Fruit fly (Drosophila melanogaster) whole organism, embryonic: ENCODE data around the gene CG17786.

Source experiments
- Antp ChIP-seq: fragments of 200-800 bp; sonication (Bioruptor generic); optimal IDR thresholded peaks from 3 replicates; lab custom pipeline; 2016; ENCODE audit warnings: missing biosample characterization, missing genetic modification characterization
- BEAF-32 ChIP-seq: fragments of 200-800 bp; sonication (Bioruptor generic); optimal IDR thresholded peaks from 3 replicates; lab custom pipeline; 2017; ENCODE audit warnings: missing biosample characterization, missing genetic modification characterization, mild to moderate bottlenecking, moderate library complexity, missing genetic modification reagents
- Bgb ChIP-seq: fragments of 200-800 bp; sonication (Bioruptor generic); IDR thresholded peaks from 2 replicates; pipeline ENCODE4 v1.3.6; 2022; ENCODE audit warnings: missing biosample characterization, missing genetic modification characterization; ENCODE audit not compliant: partially characterized antibody
- CG10543 ChIP-seq: fragments of 200-800 bp; sonication (Bioruptor generic); optimal IDR thresholded peaks from 3 replicates; lab custom pipeline; 2017; ENCODE audit warnings: missing biosample characterization, mild to moderate bottlenecking, missing genetic modification characterization, moderate library complexity
- CG11398 ChIP-seq: fragments of 200-800 bp; sonication (Bioruptor generic); optimal IDR thresholded peaks from 2 replicates; lab custom pipeline; 2016; ENCODE audit warnings: missing biosample characterization, missing genetic modification characterization
- CG11560 ChIP-seq: fragments of 200-800 bp; sonication (Bioruptor generic); IDR thresholded peaks from 3 replicates; pipeline ENCODE4 v1.3.6; 2022; ENCODE audit warnings: missing biosample characterization, missing genetic modification characterization
- CG11723 ChIP-seq: fragments of 200-800 bp; sonication (Bioruptor generic); optimal IDR thresholded peaks from 2 replicates; lab custom pipeline; 2017; ENCODE audit warnings: missing biosample characterization, mild to moderate bottlenecking, missing genetic modification characterization
- CG12071 ChIP-seq: fragments of 200-800 bp; sonication (Bioruptor generic); optimal IDR thresholded peaks from 3 replicates; lab custom pipeline; 2018; ENCODE audit warnings: missing biosample characterization, mild to moderate bottlenecking, missing genetic modification characterization
- CG12236 ChIP-seq: fragments of 200-800 bp; sonication (Bioruptor generic); optimal IDR thresholded peaks from 2 replicates; lab custom pipeline; 2016; ENCODE audit warnings: missing biosample characterization, missing genetic modification characterization
- CG14050 ChIP-seq: fragments of 200-800 bp; sonication (Bioruptor generic); IDR thresholded peaks from 3 replicates; pipeline ENCODE4 v1.3.6; 2022; ENCODE audit warnings: missing biosample characterization, missing genetic modification characterization
- CG2875 ChIP-seq: fragments of 200-800 bp; sonication (Bioruptor generic); optimal IDR thresholded peaks from 2 replicates; lab custom pipeline; 2017; ENCODE audit warnings: missing biosample characterization, mild to moderate bottlenecking, missing genetic modification characterization, missing genetic modification reagents
- CG32767 ChIP-seq: fragments of 200-800 bp; sonication (Bioruptor generic); IDR thresholded peaks from 2 replicates; pipeline ENCODE4 v1.3.6; 2022; ENCODE audit warnings: missing biosample characterization, missing genetic modification characterization
- CG33557 ChIP-seq: fragments of 200-800 bp; sonication (Bioruptor generic); optimal IDR thresholded peaks from 2 replicates; lab custom pipeline; 2019; ENCODE audit warnings: missing biosample characterization, mild to moderate bottlenecking, missing genetic modification characterization, moderate library complexity
- CG4360 ChIP-seq: fragments of 200-800 bp; sonication (Bioruptor generic); IDR thresholded peaks from 2 replicates; pipeline ENCODE4 v1.3.6; 2022; ENCODE audit warnings: missing biosample characterization, missing genetic modification characterization
- CG4617 ChIP-seq: fragments of 200-800 bp; sonication (Bioruptor generic); optimal IDR thresholded peaks from 3 replicates; lab custom pipeline; 2016; ENCODE audit warnings: missing biosample characterization, missing genetic modification characterization, borderline replicate concordance
- CG6689 ChIP-seq: fragments of 200-800 bp; sonication (Bioruptor generic); IDR thresholded peaks from 2 replicates; pipeline ENCODE4 v1.3.6; 2022; ENCODE audit warnings: missing biosample characterization, missing genetic modification characterization
- CG7839 ChIP-seq: fragments of 200-800 bp; sonication (Bioruptor generic); optimal IDR thresholded peaks from 3 replicates; lab custom pipeline; 2018; ENCODE audit warnings: missing biosample characterization, mild to moderate bottlenecking, missing genetic modification characterization, moderate library complexity
- CG7963 ChIP-seq: fragments of 200-800 bp; sonication (Bioruptor generic); IDR thresholded peaks from 3 replicates; pipeline ENCODE4 v1.3.6; 2022; ENCODE audit warnings: missing biosample characterization, missing genetic modification characterization; ENCODE audit not compliant: partially characterized antibody
- CG7987 ChIP-seq: fragments of 200-800 bp; sonication (Bioruptor generic); optimal IDR thresholded peaks from 2 replicates; lab custom pipeline; 2018; ENCODE audit warnings: missing biosample characterization, mild to moderate bottlenecking, missing genetic modification characterization, moderate library complexity
- CTCF ChIP-seq: fragments of 200-800 bp; sonication (Bioruptor generic); optimal IDR thresholded peaks from 2 replicates; lab custom pipeline; 2017; ENCODE audit warnings: missing biosample characterization, mild to moderate bottlenecking, missing genetic modification characterization, moderate library complexity
- Camta ChIP-seq: fragments of 200-800 bp; sonication (Bioruptor generic); optimal IDR thresholded peaks from 2 replicates; lab custom pipeline; 2016; ENCODE audit warnings: missing biosample characterization, missing genetic modification characterization
- CrebB ChIP-seq: fragments of 200-800 bp; sonication (Bioruptor generic); optimal IDR thresholded peaks from 3 replicates; lab custom pipeline; 2018; ENCODE audit warnings: missing biosample characterization, mild to moderate bottlenecking, missing genetic modification characterization
- D ChIP-seq, 2 experiments: fragments of 200-800 bp in 1 of 2; fragments of >200 bp in 1 of 2; sonication (Bioruptor generic) in 1 of 2; optimal IDR thresholded peaks; 2 replicates in 1 of 2; 3 replicates in 1 of 2; lab custom pipeline; 2017; ENCODE audit warnings: mild to moderate bottlenecking in 1 of 2, missing biosample characterization in 1 of 2, missing genetic modification characterization in 1 of 2, missing genetic modification reagents in 1 of 2
- E2f1 ChIP-seq: fragments of 200-800 bp; sonication (Bioruptor generic); IDR thresholded peaks from 2 replicates; pipeline ENCODE4 v1.3.6; 2022; ENCODE audit warnings: missing biosample characterization, missing genetic modification characterization
- Hr39 ChIP-seq: fragments of >200 bp; optimal IDR thresholded peaks from 2 replicates; lab custom pipeline; 2017
- Hr78 ChIP-seq, 2 experiments: fragments of 200-800 bp in 1 of 2; fragments of >200 bp in 1 of 2; sonication (Bioruptor generic) in 1 of 2; optimal IDR thresholded peaks; 2 replicates each; lab custom pipeline; 2017 to 2019; ENCODE audit warnings: missing biosample characterization in 2 of 2, missing genetic modification characterization in 2 of 2, mild to moderate bottlenecking in 1 of 2, moderate library complexity in 1 of 2
- Lim3 ChIP-seq: fragments of 200-800 bp; sonication (Bioruptor generic); IDR thresholded peaks from 2 replicates; pipeline ENCODE4 v1.3.6; 2022; ENCODE audit warnings: missing biosample characterization, missing genetic modification characterization
- Lpt ChIP-seq: fragments of >200 bp; optimal IDR thresholded peaks from 2 replicates; lab custom pipeline; 2018; ENCODE audit warnings: missing biosample characterization, missing genetic modification characterization
- Nf-YB ChIP-seq: fragments of 200-800 bp; sonication (Bioruptor generic); optimal IDR thresholded peaks from 3 replicates; lab custom pipeline; 2019; ENCODE audit warnings: missing biosample characterization, mild to moderate bottlenecking, missing genetic modification characterization, moderate library complexity
- PHDP ChIP-seq: fragments of 200-800 bp; sonication (Bioruptor generic); optimal IDR thresholded peaks from 3 replicates; lab custom pipeline; 2018; ENCODE audit warnings: missing biosample characterization, mild to moderate bottlenecking, missing genetic modification characterization, moderate library complexity
- Ptx1 ChIP-seq: fragments of 200-800 bp; sonication (Bioruptor generic); IDR thresholded peaks from 2 replicates; pipeline ENCODE4 v1.3.6; 2022; ENCODE audit warnings: missing biosample characterization, missing genetic modification characterization
- bbx ChIP-seq: fragments of 200-800 bp; sonication (Bioruptor generic); IDR thresholded peaks from 2 replicates; pipeline ENCODE4 v1.3.6; 2022; ENCODE audit warnings: missing biosample characterization, missing genetic modification characterization; ENCODE audit not compliant: partially characterized antibody
- chn ChIP-seq: fragments of 200-800 bp; sonication (Bioruptor generic); optimal IDR thresholded peaks from 2 replicates; lab custom pipeline; 2016; ENCODE audit warnings: missing biosample characterization, missing genetic modification characterization
- disco-r ChIP-seq: fragments of 200-800 bp; sonication (Bioruptor generic); optimal IDR thresholded peaks from 2 replicates; lab custom pipeline; 2016; ENCODE audit warnings: missing biosample characterization, missing genetic modification characterization
- dpn ChIP-seq, 2 experiments: fragments of 200-800 bp; sonication (Bioruptor generic); optimal IDR thresholded peaks; 3 replicates each; lab custom pipeline; 2016; ENCODE audit warnings: missing biosample characterization in 2 of 2, missing genetic modification characterization in 2 of 2
- fd96Cb ChIP-seq: fragments of 200-800 bp; sonication (Bioruptor generic); optimal IDR thresholded peaks from 2 replicates; lab custom pipeline; 2018; ENCODE audit warnings: missing biosample characterization, mild to moderate bottlenecking, missing genetic modification characterization, moderate library complexity
- gce ChIP-seq: fragments of 200-800 bp; sonication (Bioruptor generic); IDR thresholded peaks from 3 replicates; pipeline ENCODE4 v1.3.6; 2022; ENCODE audit warnings: missing biosample characterization, missing genetic modification characterization
- gt ChIP-seq: fragments of 200-800 bp; sonication (Bioruptor generic); IDR thresholded peaks from 2 replicates; pipeline ENCODE4 v1.3.6; 2022; ENCODE audit warnings: missing biosample characterization, missing genetic modification characterization
- h ChIP-seq: fragments of >200 bp; optimal IDR thresholded peaks from 2 replicates; lab custom pipeline; 2017
- hbn ChIP-seq: fragments of 200-800 bp; sonication (Bioruptor generic); IDR thresholded peaks from 2 replicates; pipeline ENCODE4 v1.3.6; 2022; ENCODE audit warnings: missing biosample characterization, missing genetic modification characterization; ENCODE audit not compliant: partially characterized antibody
- hkb ChIP-seq, 2 experiments: fragments of 200-800 bp in 1 of 2; fragments of >200 bp in 1 of 2; sonication (Bioruptor generic) in 1 of 2; IDR thresholded peaks in 1 of 2; optimal IDR thresholded peaks in 1 of 2; 2 replicates each; pipeline versions ENCODE4 v1.3.6 to Lab custom; 2017 to 2022; ENCODE audit warnings: missing biosample characterization in 1 of 2, missing genetic modification characterization in 1 of 2
- ind ChIP-seq: fragments of 200-800 bp; sonication (Bioruptor generic); optimal IDR thresholded peaks from 3 replicates; lab custom pipeline; 2016; ENCODE audit warnings: missing biosample characterization, missing genetic modification characterization
- nerfin-1 ChIP-seq: fragments of 200-800 bp; sonication (Bioruptor generic); optimal IDR thresholded peaks from 3 replicates; lab custom pipeline; 2019; ENCODE audit warnings: missing biosample characterization, mild to moderate bottlenecking, missing genetic modification characterization, moderate library complexity
- nom ChIP-seq: fragments of 200-800 bp; sonication (Bioruptor generic); optimal IDR thresholded peaks from 2 replicates; lab custom pipeline; 2017; ENCODE audit warnings: missing biosample characterization, missing genetic modification characterization, mild to moderate bottlenecking, moderate library complexity, missing genetic modification reagents
- otp ChIP-seq: fragments of 200-800 bp; sonication (Bioruptor generic); IDR thresholded peaks from 3 replicates; pipeline ENCODE4, ENCODE4 v1.3.6; 2022; ENCODE audit warnings: missing biosample characterization, missing genetic modification characterization
- pzg ChIP-seq: fragments of 200-800 bp; sonication (Bioruptor generic); optimal IDR thresholded peaks from 3 replicates; lab custom pipeline; 2018; ENCODE audit warnings: missing biosample characterization, mild to moderate bottlenecking, missing genetic modification characterization, moderate library complexity
- sd ChIP-seq: fragments of 200-800 bp; sonication (Bioruptor generic); optimal IDR thresholded peaks from 3 replicates; lab custom pipeline; 2018; ENCODE audit warnings: missing biosample characterization, mild to moderate bottlenecking, missing genetic modification characterization, moderate library complexity
- so ChIP-seq: fragments of 200-800 bp; sonication (Bioruptor generic); IDR thresholded peaks from 3 replicates; pipeline ENCODE4 v1.3.6; 2022; ENCODE audit warnings: missing biosample characterization, missing genetic modification characterization
- tin ChIP-seq: fragments of 200-800 bp; sonication (Bioruptor generic); optimal IDR thresholded peaks from 3 replicates; lab custom pipeline; 2016; ENCODE audit warnings: missing biosample characterization, missing genetic modification characterization
- zfh2 ChIP-seq: fragments of 200-800 bp; sonication (Bioruptor generic); optimal IDR thresholded peaks from 2 replicates; lab custom pipeline; 2016; ENCODE audit warnings: missing biosample characterization, missing genetic modification characterization

CG17786 gene

DNA sequence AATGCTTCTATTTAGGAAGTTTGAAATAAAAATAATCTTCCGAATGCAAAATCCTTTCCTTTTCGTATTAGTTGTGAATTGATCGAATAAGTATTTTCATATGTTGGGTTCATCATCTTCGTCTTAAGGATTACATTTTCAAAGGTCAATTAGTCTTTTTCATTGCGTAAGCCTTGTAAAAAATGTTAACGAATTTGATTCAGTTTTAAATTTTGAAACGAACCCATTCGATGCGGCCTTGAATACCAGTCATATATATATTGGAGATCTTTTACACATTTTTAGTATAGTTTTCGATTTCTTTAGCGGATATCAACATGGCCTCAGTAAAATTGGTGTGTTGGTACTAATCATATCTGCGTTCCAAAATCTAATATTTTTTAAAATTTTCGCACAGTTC, 10.2 kb upstream of the CG17786 start, which contains the start of gene Acp95EF:
TSS of gene Acp95EF (plus strand) at position 301 of the 400 bp plus-strand sequence.
- TF ChIP-seq nerfin-1 (tag; lab: Kevin White, UChicago) (no peak), CG11560 (no peak), ind (GFP tag; lab: Kevin White, UChicago) (no peak), gce (GFP tag; lab: Robert Waterston, UW) (no peak), tin (GFP tag; lab: Kevin White, UChicago) (no peak), CG14050 (GFP tag; lab: Robert Waterston, UW) (no peak), bbx (GFP tag; lab: Robert Waterston, UW) (no peak), D (optimal IDR thresholded peaks at IDR 0.05; lab: Kevin White, UChicago) (no peak), D (GFP tag; optimal IDR thresholded peaks at IDR 0.05; lab: Kevin White, UChicago) (no peak)

DNA sequence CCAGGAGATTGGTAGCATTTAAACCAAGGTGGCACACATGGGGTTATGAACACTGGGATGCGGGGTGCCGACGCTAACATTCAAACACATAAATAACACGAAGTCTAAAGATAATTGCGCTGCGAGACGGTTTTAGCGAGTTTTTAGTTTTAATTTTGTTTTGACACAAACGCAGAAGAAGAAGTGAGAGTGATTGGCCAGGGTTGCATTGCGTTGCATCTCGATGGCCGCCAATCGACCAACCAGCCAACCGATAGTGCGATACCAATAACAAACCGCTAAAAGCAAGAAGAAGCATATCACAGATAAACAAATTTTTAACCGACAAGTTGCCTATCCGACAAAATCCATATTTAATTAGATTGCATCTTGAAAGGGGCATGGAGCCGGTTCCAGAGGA, 8.2 kb upstream of the CG17786 start, which contains the start of the genes Spps and CG13609:
TSS of gene Spps (minus strand) at position 191 of the 400 bp plus-strand sequence.
TSS of gene CG13609 (plus strand) at position 280 of the 400 bp plus-strand sequence.
- TF ChIP-seq chn: no peak
- TF ChIP-seq CG7839 (tag; lab: Kevin White, UChicago): no peak
- peak; percentile 95 for TF ChIP-seq hbn (GFP tag; lab: Robert Waterston, UW)
- peak; percentile 80 for TF ChIP-seq pzg (GFP tag; lab: Kevin White, UChicago)
- TF ChIP-seq h: no peak
- TF ChIP-seq fd96Cb: no peak
- TF ChIP-seq Bgb (GFP tag; lab: Robert Waterston, UW): peak; percentile 99
- TF ChIP-seq CG7963 (GFP tag; lab: Robert Waterston, UW): peak; percentile 98
- TF ChIP-seq CG10543 (GFP tag; lab: Kevin White, UChicago): no peak
- TF ChIP-seq zfh2: peak; percentile 19
- TF ChIP-seq Lpt (GFP tag; lab: Kevin White, UChicago): no peak
- no peak for TF ChIP-seq CTCF (GFP tag; lab: Kevin White, UChicago)
- TF ChIP-seq Lim3 (GFP tag; lab: Robert Waterston, UW): no peak
- TF ChIP-seq CG11723 (GFP tag; lab: Kevin White, UChicago): no peak
- TF ChIP-seq gt (GFP tag; lab: Robert Waterston, UW): no peak
- TF ChIP-seq sd (tag; lab: Kevin White, UChicago): no peak
- TF ChIP-seq dpn (GFP tag; optimal IDR thresholded peaks at IDR 0.05; lab: Kevin White, UChicago): peak in 1 of 2 experiments; percentile 38
- TF ChIP-seq hkb (optimal IDR thresholded peaks at IDR 0.05; lab: Kevin White, UChicago): no peak
- peak; percentile 19; the same call in 1 of the 2 replicates for TF ChIP-seq hkb (GFP tag; IDR thresholded peaks at IDR 0.05; lab: Robert Waterston, UW)
- TF ChIP-seq BEAF-32: peak; percentile 92
- TF ChIP-seq nom (GFP tag; lab: Kevin White, UChicago): peak; percentile 10
- TF ChIP-seq disco-r (GFP tag; lab: Kevin White, UChicago): no peak
- TF ChIP-seq Ptx1: no peak
- TF ChIP-seq Nf-YB (GFP tag; lab: Kevin White, UChicago): no peak
- peak; percentile 17 for TF ChIP-seq CG7987 (GFP tag; lab: Kevin White, UChicago)
- TF ChIP-seq CG12071 (GFP tag; lab: Kevin White, UChicago): no peak
- TF ChIP-seq CrebB (tag; lab: Kevin White, UChicago): peak; percentile 40
- TF ChIP-seq CG2875 (GFP tag; lab: Kevin White, UChicago): no peak
- no peak for TF ChIP-seq otp (GFP tag; lab: Robert Waterston, UW)
- TF ChIP-seq Antp (GFP tag; lab: Kevin White, UChicago): no peak
- TF ChIP-seq CG12236: no peak
- TF ChIP-seq Hr39 (lab: Kevin White, UChicago): no peak
- TF ChIP-seq CG4360 (GFP tag; lab: Robert Waterston, UW): no peak
- TF ChIP-seq CG32767 (GFP tag; lab: Robert Waterston, UW): no peak
- TF ChIP-seq PHDP (tag; lab: Kevin White, UChicago): no peak
- TF ChIP-seq CG33557 (GFP tag; lab: Kevin White, UChicago): peak; percentile 46
- no peak for TF ChIP-seq CG6689 (GFP tag; lab: Robert Waterston, UW)
- no peak for TF ChIP-seq E2f1
- no peak for TF ChIP-seq CG11398 (GFP tag; lab: Kevin White, UChicago)
- no peak for TF ChIP-seq Hr78 (GFP tag; optimal IDR thresholded peaks at IDR 0.05; lab: Kevin White, UChicago)
- TF ChIP-seq Camta (GFP tag; lab: Kevin White, UChicago): no peak
- TF ChIP-seq so (GFP tag; lab: Robert Waterston, UW): no peak
- peak; percentile 98 for TF ChIP-seq CG4617 (GFP tag; lab: Kevin White, UChicago)
